Fruit fly (Drosophila melanogaster): Measurements from ENCODE around the gene CG7368.
A peak's percentile ranks its signal among the peaks of the same experiment; 100 is the strongest.

Gene CG7368

dm6 chr3L:11554338-11554737 is 42.7 kb upstream of the CG7368 start (continued):
- TF ChIP-seq Poxn (GFP tag; IDR thresholded peaks at IDR 0.05) = no peak
- TF ChIP-seq pfk (GFP tag; optimal IDR thresholded peaks at IDR 0.05) = no peak
- TF ChIP-seq tup (GFP tag; optimal IDR thresholded peaks at IDR 0.05) = peak; percentile 51
- TF ChIP-seq CG1832 (GFP tag; optimal IDR thresholded peaks at IDR 0.05) = no peak
- TF ChIP-seq yki (optimal IDR thresholded peaks at IDR 0.05) = no peak
- TF ChIP-seq Atf-2 (GFP tag; optimal IDR thresholded peaks at IDR 0.05) = peak; percentile 68
- TF ChIP-seq CG6689 (GFP tag; IDR thresholded peaks at IDR 0.05) = peak; percentile 81
- TF ChIP-seq Spps (tag; optimal IDR thresholded peaks at IDR 0.05) = peak; percentile 90
- TF ChIP-seq hb (GFP tag; IDR thresholded peaks at IDR 0.05; ENCODE audit: partially characterized antibody) = no peak
- TF ChIP-seq tap (tag; optimal IDR thresholded peaks at IDR 0.05) = peak; percentile 78
- peak; percentile 66 for TF ChIP-seq slbo (GFP tag; IDR thresholded peaks at IDR 0.05)
- no peak for TF ChIP-seq NC2α (GFP tag; optimal IDR thresholded peaks at IDR 0.05)
- TF ChIP-seq CG7357 (GFP tag; IDR thresholded peaks at IDR 0.05) = peak; percentile 67; the same call in 2 of the 3 replicates
- peak; percentile 39 for TF ChIP-seq CG1647 (GFP tag; optimal IDR thresholded peaks at IDR 0.05)
- TF ChIP-seq tin (GFP tag; optimal IDR thresholded peaks at IDR 0.05) = peak; percentile 85
- TF ChIP-seq CG1603 (tag; optimal IDR thresholded peaks at IDR 0.05) = peak; percentile 92
- peak; percentile 91 for TF ChIP-seq phol (tag; optimal IDR thresholded peaks at IDR 0.05)
- TF ChIP-seq CkIIα-i1 (GFP tag; IDR thresholded peaks at IDR 0.05) = no peak
- TF ChIP-seq CG9876 (GFP tag; optimal IDR thresholded peaks at IDR 0.05) = no peak
- TF ChIP-seq CG4404 (GFP tag; IDR thresholded peaks at IDR 0.05) = peak; percentile 90
- no peak for TF ChIP-seq Taf1 (GFP tag; IDR thresholded peaks at IDR 0.05)
- peak; percentile 60 for TF ChIP-seq Ada2b (GFP tag; IDR thresholded peaks at IDR 0.05)
- TF ChIP-seq Elba2 (GFP tag; optimal IDR thresholded peaks at IDR 0.05) = peak; percentile 59
- TF ChIP-seq CG14965 (GFP tag; optimal IDR thresholded peaks at IDR 0.05; ENCODE audit: borderline replicate concordance) = peak; percentile 46
- TF ChIP-seq luna (GFP tag; optimal IDR thresholded peaks at IDR 0.05) = no peak
- TF ChIP-seq CG12659 (GFP tag; optimal IDR thresholded peaks at IDR 0.05) = peak; percentile 72
- TF ChIP-seq lov (optimal IDR thresholded peaks at IDR 0.05) = no peak
- TF ChIP-seq lov (GFP tag; IDR thresholded peaks at IDR 0.05) = peak; percentile 92
- TF ChIP-seq gsb-n (tag; optimal IDR thresholded peaks at IDR 0.05) = peak; percentile 91
- TF ChIP-seq CTCF (GFP tag; optimal IDR thresholded peaks at IDR 0.05) = no peak
- 0 out of 2 replicates have a peak, but pooled peaks have one; percentile 17 for TF ChIP-seq CG10321 (GFP tag; IDR thresholded peaks at IDR 0.05)
- TF ChIP-seq Nf-YB (GFP tag; optimal IDR thresholded peaks at IDR 0.05) = peak; percentile 77
- peak; percentile 60 for TF ChIP-seq nau (GFP tag; optimal IDR thresholded peaks at IDR 0.05)
- TF ChIP-seq CG11456 (GFP tag; IDR thresholded peaks at IDR 0.05) = peak; percentile 63; the same call in 1 of the 3 replicates
- TF ChIP-seq Dref (GFP tag; IDR thresholded peaks at IDR 0.05) = no peak
- no peak for TF ChIP-seq CG18011 (GFP tag; optimal IDR thresholded peaks at IDR 0.05)
- peak; percentile 76 for TF ChIP-seq CG17385 (GFP tag; optimal IDR thresholded peaks at IDR 0.05)
- peak; percentile 70 for TF ChIP-seq CG30020 (tag; optimal IDR thresholded peaks at IDR 0.05)
- TF ChIP-seq CG14014 (GFP tag; IDR thresholded peaks at IDR 0.05) = peak; percentile 62
- TF ChIP-seq NFAT (GFP tag; IDR thresholded peaks at IDR 0.05) = no peak
- TF ChIP-seq hkb (optimal IDR thresholded peaks at IDR 0.05) = no peak
- TF ChIP-seq hkb (GFP tag; IDR thresholded peaks at IDR 0.05) = peak; percentile 83
- peak; percentile 60 for TF ChIP-seq CG16863 (GFP tag; optimal IDR thresholded peaks at IDR 0.05)
- peak; percentile 64 for TF ChIP-seq CG33213 (GFP tag; optimal IDR thresholded peaks at IDR 0.05)
- TF ChIP-seq CG14860 (GFP tag; IDR thresholded peaks at IDR 0.05; ENCODE audit: partially characterized antibody) = no peak
- no peak for TF ChIP-seq vnd (GFP tag; IDR thresholded peaks at IDR 0.05; ENCODE audit: partially characterized antibody)
- TF ChIP-seq CG10462 (GFP tag; optimal IDR thresholded peaks at IDR 0.05) = peak; percentile 76
- peak; percentile 66 for TF ChIP-seq peb (GFP tag; IDR thresholded peaks at IDR 0.05)
- peak; percentile 56 for TF ChIP-seq CG5180 (GFP tag; optimal IDR thresholded peaks at IDR 0.05)
- TF ChIP-seq CG9797 (GFP tag; optimal IDR thresholded peaks at IDR 0.05) = peak; percentile 12
- peak; percentile 83 for TF ChIP-seq CG13424 (tag; optimal IDR thresholded peaks at IDR 0.05)
- TF ChIP-seq CG14441 (GFP tag; IDR thresholded peaks at IDR 0.05) = peak; percentile 68
- peak; percentile 69 for TF ChIP-seq Drgx (GFP tag; IDR thresholded peaks at IDR 0.05)

All from whole organism, embryonic.